Worm (Caenorhabditis elegans): ENCODE measurements around the gene emb-4.

emb-4 gene

ce11 chrV:18819643-18820042 is 75.1 kb downstream of the emb-4 start, which contains the start of gene ncs-5:
Gene ncs-5 (plus strand): TSS chrV:18819766.
- TF ChIP-seq egl-27 (tag; optimal IDR thresholded peaks at IDR 0.05): no peak
- no peak for TF ChIP-seq nhr-77 (tag; optimal IDR thresholded peaks at IDR 0.05)
- no peak for TF ChIP-seq pha-4 (tag; optimal IDR thresholded peaks at IDR 0.05)
- TF ChIP-seq egl-5 (tag; optimal IDR thresholded peaks at IDR 0.05): no peak
- no peak for TF ChIP-seq nhr-25 (tag; optimal IDR thresholded peaks at IDR 0.05)
- no peak for TF ChIP-seq nfya-1 (tag; optimal IDR thresholded peaks at IDR 0.05; ENCODE audit: insufficient read depth)
- TF ChIP-seq snpc-4 (tag; optimal IDR thresholded peaks at IDR 0.05): no peak
- no peak for TF ChIP-seq lin-15B (tag; optimal IDR thresholded peaks at IDR 0.05)
- no peak for TF ChIP-seq fos-1 (tag; optimal IDR thresholded peaks at IDR 0.05)
- no peak for TF ChIP-seq elt-3 (tag; optimal IDR thresholded peaks at IDR 0.05)
- TF ChIP-seq jun-1 (tag; optimal IDR thresholded peaks at IDR 0.05): no peak
- no peak for TF ChIP-seq lsy-12 (tag; optimal IDR thresholded peaks at IDR 0.05)
- no peak for TF ChIP-seq mdl-1 (tag; optimal IDR thresholded peaks at IDR 0.05)

- TF ChIP-seq nhr-237 (tag; optimal IDR thresholded peaks at IDR 0.05) (no peak), daf-12 (tag; optimal IDR thresholded peaks at IDR 0.05) (no peak), tbx-2 (tag; optimal IDR thresholded peaks at IDR 0.05) (no peak)
Measured at ce11 chrV:18811360-18811759, 83.4 kb downstream of the emb-4 start, which contains the start of gene C54E10.7. Gene C54E10.7 (plus strand): TSS chrV:18811660.

- TF ChIP-seq elt-2 (tag; optimal IDR thresholded peaks at IDR 0.05): no peak
- TF ChIP-seq ztf-11 (tag; optimal IDR thresholded peaks at IDR 0.05): no peak
- TF ChIP-seq tbx-2 (tag; optimal IDR thresholded peaks at IDR 0.05): no peak
- TF ChIP-seq fkh-2 (tag; optimal IDR thresholded peaks at IDR 0.05): no peak
- TF ChIP-seq nhr-23 (tag; optimal IDR thresholded peaks at IDR 0.05): no peak
- TF ChIP-seq ceh-9 (tag; optimal IDR thresholded peaks at IDR 0.05): no peak
- no peak for TF ChIP-seq pha-4 (tag; optimal IDR thresholded peaks at IDR 0.05)
- no peak for TF ChIP-seq unc-39 (tag; optimal IDR thresholded peaks at IDR 0.05)
- no peak for TF ChIP-seq lin-15B (tag; optimal IDR thresholded peaks at IDR 0.05)
- no peak for TF ChIP-seq nhr-28 (tag; optimal IDR thresholded peaks at IDR 0.05)
- TF ChIP-seq ceh-28 (tag; optimal IDR thresholded peaks at IDR 0.05): no peak
- no peak for TF ChIP-seq unc-62 (GFP tag; optimal IDR thresholded peaks at IDR 0.05)
- no peak for TF ChIP-seq mdl-1 (tag; optimal IDR thresholded peaks at IDR 0.05)
- no peak for TF ChIP-seq ceh-16 (tag; optimal IDR thresholded peaks at IDR 0.05)
- TF ChIP-seq elt-1 (tag; optimal IDR thresholded peaks at IDR 0.05): no peak
- no peak for TF ChIP-seq ZK546.5 (tag; optimal IDR thresholded peaks at IDR 0.05)
- no peak for TF ChIP-seq ceh-82 (tag; optimal IDR thresholded peaks at IDR 0.05)
- TF ChIP-seq nhr-12 (tag; optimal IDR thresholded peaks at IDR 0.05): no peak
Measured at ce11 chrV:18810705-18811104, 84.1 kb downstream of the emb-4 start, which contains the start of gene C54E10.3. Gene C54E10.3 (plus strand): TSS chrV:18811005.
